Fruit fly (Drosophila melanogaster): ENCODE data around the gene Apc2.

Apc2 gene

DNA sequence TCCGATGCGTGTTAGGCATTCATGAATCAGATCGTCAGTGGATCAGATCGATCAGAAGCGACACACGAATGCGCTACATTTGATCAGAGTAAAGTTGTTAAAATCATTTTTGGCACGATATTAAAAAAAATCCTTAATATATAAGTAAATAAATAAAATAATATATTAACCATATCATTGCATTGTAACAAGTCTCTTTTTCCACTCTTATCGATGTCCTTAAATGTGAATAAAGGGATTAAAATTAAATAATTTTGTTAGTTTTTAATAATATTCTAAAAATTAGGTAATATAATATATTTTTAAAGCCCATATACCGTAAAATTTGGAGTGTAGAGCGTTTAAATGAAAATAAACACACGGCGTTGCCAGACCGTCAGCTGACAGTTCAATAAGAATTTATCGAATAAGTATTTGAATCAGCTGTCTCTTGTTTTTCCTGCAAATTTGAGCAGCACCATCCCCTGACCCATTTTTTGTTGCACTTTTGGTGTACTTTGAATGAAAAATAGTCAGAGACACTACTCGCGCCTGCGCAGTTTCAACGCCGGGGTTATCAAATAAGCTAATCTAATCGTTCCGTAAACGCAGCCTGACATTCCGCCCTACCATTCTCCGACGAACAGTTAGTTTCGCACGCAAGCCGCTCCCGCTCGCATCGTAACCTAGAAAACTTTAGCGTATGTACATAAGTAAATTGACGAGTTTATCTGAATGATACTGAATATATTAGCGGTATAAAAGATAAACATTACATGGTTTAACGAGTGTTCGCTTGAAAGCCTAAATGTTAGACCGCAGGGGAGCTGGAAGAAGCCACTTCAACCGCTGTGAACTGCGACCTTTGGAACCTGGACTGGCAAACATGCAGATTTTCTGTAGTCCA, 11.6 kb upstream of the Apc2 start, which contains the start of the genes p38a and CG6178 (continued):
- TF ChIP-seq Eip74EF (GFP tag; optimal IDR thresholded peaks at IDR 0.05) (peak in 1 of 2 experiments; percentile 97), phol (tag; optimal IDR thresholded peaks at IDR 0.05) (peak; percentile 98), CG4282 (GFP tag; optimal IDR thresholded peaks at IDR 0.05) (no peak), wdn (GFP tag; IDR thresholded peaks at IDR 0.05) (peak; percentile 95), CG13424 (tag; optimal IDR thresholded peaks at IDR 0.05) (peak; percentile 99), exex (tag; optimal IDR thresholded peaks at IDR 0.05) (peak; percentile 89), Rx (GFP tag; IDR thresholded peaks at IDR 0.05) (peak; percentile 88), CG18476 (GFP tag; optimal IDR thresholded peaks at IDR 0.05) (peak; percentile 83), Dek (tag; optimal IDR thresholded peaks at IDR 0.05) (peak; percentile 98), dm (GFP tag; optimal IDR thresholded peaks at IDR 0.05) (no peak), CG7357 (GFP tag; IDR thresholded peaks at IDR 0.05) (peak; percentile 94), fd96Cb (tag; optimal IDR thresholded peaks at IDR 0.05) (peak; percentile 98), az2 (GFP tag; optimal IDR thresholded peaks at IDR 0.05) (peak; percentile 93), CG6813 (GFP tag; optimal IDR thresholded peaks at IDR 0.05) (peak; percentile 94), vnd (GFP tag; IDR thresholded peaks at IDR 0.05; ENCODE audit: partially characterized antibody) (no peak), lola (GFP tag; optimal IDR thresholded peaks at IDR 0.05) (peak in 1 of 3 experiments; percentile 94), CG3838 (GFP tag; optimal IDR thresholded peaks at IDR 0.05) (peak; percentile 71), repo (GFP tag; optimal IDR thresholded peaks at IDR 0.05) (no peak), dysf (GFP tag; IDR thresholded peaks at IDR 0.05) (peak; percentile 98), CG3995 (GFP tag; optimal IDR thresholded peaks at IDR 0.05) (peak; percentile 39), fd3F (GFP tag; optimal IDR thresholded peaks at IDR 0.05) (peak; percentile 98), CTCF (GFP tag; optimal IDR thresholded peaks at IDR 0.05) (peak; percentile 48), gcm2 (GFP tag; optimal IDR thresholded peaks at IDR 0.05) (no peak), Myb (GFP tag; optimal IDR thresholded peaks at IDR 0.05) (peak; percentile 33), E2f1 (GFP tag; IDR thresholded peaks at IDR 0.05) (peak; percentile 97), CG12219 (GFP tag; optimal IDR thresholded peaks at IDR 0.05) (peak; percentile 84), CG32532 (GFP tag; IDR thresholded peaks at IDR 0.05) (peak; percentile 98), luna (GFP tag; optimal IDR thresholded peaks at IDR 0.05) (no peak), GATAe (GFP tag; conservative IDR thresholded peaks at IDR 0.05) (peak; percentile 89), CG2202 (tag; optimal IDR thresholded peaks at IDR 0.05) (peak; percentile 88), CG4328 (GFP tag; optimal IDR thresholded peaks at IDR 0.05) (peak; percentile 95), Xrp1 (GFP tag; IDR thresholded peaks at IDR 0.05) (peak; percentile 96), hb (GFP tag; IDR thresholded peaks at IDR 0.05; ENCODE audit: partially characterized antibody) (no peak), CG11696 (GFP tag; IDR thresholded peaks at IDR 0.05) (peak; percentile 81), zfh2 (GFP tag; optimal IDR thresholded peaks at IDR 0.05) (peak; percentile 86), CG8478 (optimal IDR thresholded peaks at IDR 0.05) (no peak), fd64A (GFP tag; optimal IDR thresholded peaks at IDR 0.05) (peak; percentile 55), pan (optimal IDR thresholded peaks at IDR 0.05) (no peak), pan (GFP tag; optimal IDR thresholded peaks at IDR 0.05 in 1 of 2, IDR thresholded peaks at IDR 0.05 in 1 of 2) (peak in 1 of 2 experiments; percentile 97), YL-1 (GFP tag; optimal IDR thresholded peaks at IDR 0.05) (peak; percentile 78), salm (tag; optimal IDR thresholded peaks at IDR 0.05) (peak; percentile 96), eve (GFP tag; optimal IDR thresholded peaks at IDR 0.05) (no peak), CG15073 (GFP tag; optimal IDR thresholded peaks at IDR 0.05) (peak; percentile 61), CG18599 (GFP tag; optimal IDR thresholded peaks at IDR 0.05) (peak; percentile 98), aop (GFP tag; IDR thresholded peaks at IDR 0.05) (peak; percentile 63; the same call in 1 of the 2 replicates), CG12299 (tag; optimal IDR thresholded peaks at IDR 0.05) (peak; percentile 94), peb (GFP tag; IDR thresholded peaks at IDR 0.05) (peak; percentile 87), HmgZ (tag; optimal IDR thresholded peaks at IDR 0.05) (peak; percentile 91), tll (GFP tag; optimal IDR thresholded peaks at IDR 0.05) (no peak), yki (optimal IDR thresholded peaks at IDR 0.05) (no peak)

Measured in whole organism, embryonic.